Worm (Caenorhabditis elegans): ENCODE data around the gene bli-5.

DNA sequence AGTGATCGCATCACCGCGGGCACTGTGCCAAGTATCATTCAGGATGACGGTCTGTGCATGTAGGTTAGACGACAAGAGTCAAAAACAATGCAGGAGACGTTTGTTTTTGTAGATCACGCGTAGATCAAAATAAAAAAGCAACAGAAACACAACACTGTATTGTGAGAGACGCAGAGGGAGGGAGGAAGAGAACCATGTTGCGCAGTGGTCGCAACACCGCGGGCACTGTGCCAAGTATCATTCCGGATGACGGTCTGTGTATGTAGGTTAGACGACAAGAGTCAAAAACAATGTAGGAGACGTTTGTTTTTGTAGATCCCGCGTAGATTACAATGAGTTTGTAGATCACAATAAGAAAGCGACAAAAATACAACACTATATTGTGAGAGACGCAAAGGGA is 10.6 kb downstream of the bli-5 start:
- no peak for TF ChIP-seq pqm-1 (tag; optimal IDR thresholded peaks at IDR 0.05)
- TF ChIP-seq fos-1 (tag; optimal IDR thresholded peaks at IDR 0.05), result no peak

All from whole organism, L4 larva.